Worm (Caenorhabditis elegans) whole organism, young adult: ENCODE measurements around the gene C44B7.5.
A peak's percentile ranks its signal among the peaks of the same experiment; 100 is the strongest.

Experiments
- B0261.1 ChIP-seq: sonication (generic microtip); optimal IDR thresholded peaks from 2 replicates; lab custom pipeline; 2016; ENCODE audit warnings: mild to moderate bottlenecking, missing genetic modification characterization, moderate library complexity, missing compliant biosample characterization
- C06A6.2 ChIP-seq: fragments of 200-800 bp; sonication (Bioruptor generic); conservative IDR thresholded peaks from 2 replicates; pipeline ENCODE4 v1.3.6; 2022; ENCODE audit warnings: missing genetic modification characterization, missing compliant biosample characterization
- D2030.7 ChIP-seq: fragments of 200-800 bp; sonication (Bioruptor generic); IDR thresholded peaks from 2 replicates; pipeline ENCODE4 v1.3.6; 2022; ENCODE audit warnings: missing genetic modification reagents, missing genetic modification characterization, missing compliant biosample characterization
- F23B12.7 ChIP-seq: sonication (generic microtip); optimal IDR thresholded peaks from 2 replicates; lab custom pipeline; 2017; ENCODE audit warnings: missing genetic modification characterization, mild to moderate bottlenecking, missing compliant biosample characterization, antibody characterized with exemption, moderate library complexity; ENCODE audit not compliant: insufficient read depth
- F52B5.7 ChIP-seq: sonication (generic microtip); optimal IDR thresholded peaks from 2 replicates; lab custom pipeline; 2016; ENCODE audit warnings: mild to moderate bottlenecking, missing genetic modification characterization, missing compliant biosample characterization
- F57A8.1 ChIP-seq: fragments of 200-800 bp; sonication (Bioruptor generic); optimal IDR thresholded peaks from 2 replicates; lab custom pipeline; 2018; ENCODE audit warnings: mild to moderate bottlenecking, missing genetic modification characterization, moderate library complexity, missing compliant biosample characterization
- F57C9.4 ChIP-seq: sonication (generic microtip); optimal IDR thresholded peaks from 2 replicates; lab custom pipeline; 2017; ENCODE audit warnings: mild to moderate bottlenecking, missing genetic modification characterization, missing compliant biosample characterization
- K11D2.4 ChIP-seq: fragments of 200-800 bp; sonication (Bioruptor generic); IDR thresholded peaks from 2 replicates; pipeline ENCODE4 v1.3.6; 2022; ENCODE audit warnings: missing genetic modification reagents, missing genetic modification characterization, missing compliant biosample characterization
- Y56A3A.18 ChIP-seq: fragments of 200-800 bp; sonication (Bioruptor generic); IDR thresholded peaks from 2 replicates; pipeline ENCODE4 v1.3.6; 2022; ENCODE audit warnings: missing genetic modification reagents, missing genetic modification characterization, missing compliant biosample characterization
- ama-1 ChIP-seq, 3 experiments: fragments of 150-350 bp in 1 of 3; sonication (generic microtip) in 2 of 3; optimal IDR thresholded peaks; 2 replicates each; lab custom pipeline; 2014 to 2018; ENCODE audit warnings: missing biosample characterization in 2 of 3, missing genetic modification characterization in 2 of 3, missing genetic modification reagents in 2 of 3
- athp-1 ChIP-seq: sonication (generic microtip); optimal IDR thresholded peaks from 2 replicates; lab custom pipeline; 2017; ENCODE audit warnings: mild to moderate bottlenecking, missing genetic modification characterization, missing compliant biosample characterization
- attf-5 ChIP-seq: fragments of 200-800 bp; sonication (Bioruptor generic); optimal IDR thresholded peaks from 2 replicates; lab custom pipeline; 2018; ENCODE audit warnings: mild to moderate bottlenecking, missing genetic modification characterization, missing compliant biosample characterization
- attf-6 ChIP-seq: fragments of 200-800 bp; sonication (Bioruptor generic); IDR thresholded peaks from 2 replicates; pipeline ENCODE4 v1.3.6; 2022; ENCODE audit warnings: missing genetic modification reagents, missing genetic modification characterization, missing compliant biosample characterization
- ceh-40 ChIP-seq: fragments of 200-800 bp; sonication (Bioruptor generic); IDR thresholded peaks from 2 replicates; pipeline ENCODE4 v1.3.6; 2022; ENCODE audit warnings: missing genetic modification characterization, missing compliant biosample characterization
- ceh-58 ChIP-seq: fragments of 200-800 bp; sonication (Bioruptor generic); IDR thresholded peaks from 2 replicates; pipeline ENCODE4 v1.3.6; 2022; ENCODE audit warnings: missing genetic modification characterization, missing compliant biosample characterization
- dox-1 ChIP-seq: fragments of 200-800 bp; sonication (Bioruptor generic); IDR thresholded peaks from 2 replicates; pipeline ENCODE4 v1.3.6; 2022; ENCODE audit warnings: missing genetic modification reagents, missing genetic modification characterization, missing compliant biosample characterization
- hlh-26 ChIP-seq: fragments of 200-800 bp; sonication (Bioruptor generic); conservative IDR thresholded peaks from 2 replicates; pipeline ENCODE4 v1.3.6; 2022; ENCODE audit warnings: missing genetic modification reagents, missing genetic modification characterization, missing compliant biosample characterization
- hmg-1.2 ChIP-seq: fragments of 200-800 bp; sonication (Bioruptor generic); IDR thresholded peaks from 2 replicates; pipeline ENCODE4 v1.3.6; 2022; ENCODE audit warnings: missing genetic modification reagents, missing genetic modification characterization, missing compliant biosample characterization
- lag-1 ChIP-seq: fragments of 200-800 bp; sonication (Bioruptor generic); IDR thresholded peaks from 2 replicates; pipeline ENCODE4 v1.3.6; 2022; ENCODE audit warnings: missing genetic modification reagents, missing genetic modification characterization, missing compliant biosample characterization
- let-526 ChIP-seq: fragments of 200-800 bp; sonication (Bioruptor generic); IDR thresholded peaks from 2 replicates; pipeline ENCODE4 v1.3.6; 2022; ENCODE audit warnings: missing genetic modification reagents, missing genetic modification characterization, missing compliant biosample characterization
- let-607 ChIP-seq, 2 experiments: fragments of 200-800 bp in 1 of 2; sonication (Bioruptor generic) in 1 of 2; sonication (generic microtip) in 1 of 2; optimal IDR thresholded peaks; 2 replicates each; lab custom pipeline; 2016 to 2018; ENCODE audit warnings: mild to moderate bottlenecking in 2 of 2, missing compliant biosample characterization in 2 of 2, missing genetic modification characterization in 2 of 2, moderate library complexity in 2 of 2, missing genotype in 1 of 2
- lin-26 ChIP-seq: fragments of 200-800 bp; sonication (Bioruptor generic); IDR thresholded peaks from 2 replicates; pipeline ENCODE4 v1.3.6; 2022; ENCODE audit warnings: missing genetic modification reagents, missing genetic modification characterization, missing compliant biosample characterization
- lin-40 ChIP-seq: sonication (generic microtip); optimal IDR thresholded peaks from 2 replicates; lab custom pipeline; 2016; ENCODE audit warnings: missing genetic modification characterization, mild to moderate bottlenecking, missing compliant biosample characterization, missing genotype, missing genetic modification reagents
- lin-54 ChIP-seq: fragments of 200-800 bp; sonication (Bioruptor generic); optimal IDR thresholded peaks from 2 replicates; lab custom pipeline; 2018; ENCODE audit warnings: mild to moderate bottlenecking, missing genetic modification characterization, missing compliant biosample characterization
- lsy-27 ChIP-seq: sonication (generic microtip); optimal IDR thresholded peaks from 2 replicates; lab custom pipeline; 2017; ENCODE audit warnings: missing genetic modification characterization, mild to moderate bottlenecking, missing compliant biosample characterization, antibody characterized with exemption, missing genotype, borderline replicate concordance; ENCODE audit not compliant: insufficient read depth
- madf-6 ChIP-seq: fragments of 200-800 bp; sonication (Bioruptor generic); IDR thresholded peaks from 2 replicates; pipeline ENCODE4 v1.3.6; 2022; ENCODE audit warnings: missing genetic modification reagents, missing genetic modification characterization, missing compliant biosample characterization
- mcd-1 ChIP-seq: fragments of 200-800 bp; sonication (Bioruptor generic); IDR thresholded peaks from 2 replicates; pipeline ENCODE4 v1.3.6; 2022; ENCODE audit warnings: missing genetic modification reagents, missing genetic modification characterization, missing compliant biosample characterization
- mel-28 ChIP-seq: sonication (generic microtip); optimal IDR thresholded peaks from 2 replicates; lab custom pipeline; 2016; ENCODE audit warnings: borderline replicate concordance, mild to moderate bottlenecking, missing genetic modification characterization, missing compliant biosample characterization
- nfya-1 ChIP-seq: sonication (generic microtip); optimal IDR thresholded peaks from 2 replicates; lab custom pipeline; 2017; ENCODE audit warnings: antibody characterized with exemption, missing compliant biosample characterization, missing genetic modification characterization, borderline replicate concordance; ENCODE audit not compliant: insufficient read depth
- nfya-2 ChIP-seq: fragments of 200-800 bp; sonication (Bioruptor generic); IDR thresholded peaks from 2 replicates; pipeline ENCODE4 v1.3.6; 2022; ENCODE audit warnings: missing genetic modification reagents, missing genetic modification characterization, missing compliant biosample characterization
- nfyb-1 ChIP-seq: fragments of 200-800 bp; sonication (Bioruptor generic); IDR thresholded peaks from 2 replicates; pipeline ENCODE4 v1.3.6; 2022; ENCODE audit warnings: missing genetic modification reagents, missing genetic modification characterization, missing compliant biosample characterization
- nhr-80 ChIP-seq: sonication (generic microtip); optimal IDR thresholded peaks from 2 replicates; lab custom pipeline; 2016; ENCODE audit warnings: missing genetic modification characterization, missing compliant biosample characterization
- nhr-90 ChIP-seq: sonication (generic microtip); optimal IDR thresholded peaks from 2 replicates; lab custom pipeline; 2016; ENCODE audit warnings: missing genotype, mild to moderate bottlenecking, missing genetic modification characterization, missing compliant biosample characterization
- pbrm-1 ChIP-seq: fragments of 200-800 bp; sonication (Bioruptor generic); IDR thresholded peaks from 2 replicates; pipeline ENCODE4 v1.3.6; 2022; ENCODE audit warnings: missing genetic modification reagents, missing genetic modification characterization, missing compliant biosample characterization
- pha-4 ChIP-seq: fragments of 150-350 bp; sonication (generic microtip); optimal IDR thresholded peaks from 2 replicates; lab custom pipeline; 2014; ENCODE audit warnings: missing biosample characterization, missing genetic modification reagents, missing genetic modification characterization
- repo-1 ChIP-seq: sonication (generic microtip); optimal IDR thresholded peaks from 2 replicates; lab custom pipeline; 2017; ENCODE audit warnings: mild to moderate bottlenecking, missing genetic modification characterization, missing compliant biosample characterization
- snpc-1.1 ChIP-seq: sonication (generic microtip); optimal IDR thresholded peaks from 2 replicates; lab custom pipeline; 2017; ENCODE audit warnings: missing genetic modification characterization, mild to moderate bottlenecking, missing compliant biosample characterization, antibody characterized with exemption, moderate library complexity, missing genotype, missing genetic modification reagents; ENCODE audit not compliant: insufficient read depth
- snpc-1.3 ChIP-seq: sonication (generic microtip); optimal IDR thresholded peaks from 2 replicates; lab custom pipeline; 2017; ENCODE audit warnings: missing genetic modification characterization, mild to moderate bottlenecking, missing compliant biosample characterization, antibody characterized with exemption, moderate library complexity, missing genotype, missing genetic modification reagents; ENCODE audit not compliant: insufficient read depth
- snpc-4 ChIP-seq, 5 experiments: fragments of 150-350 bp in 1 of 5; sonication (generic microtip) in 4 of 5; optimal IDR thresholded peaks; 2 replicates each; lab custom pipeline; 2014 to 2018; ENCODE audit warnings: missing genetic modification characterization in 5 of 5, missing biosample characterization in 3 of 5, antibody characterized with exemption in 2 of 5, mild to moderate bottlenecking in 2 of 5, missing compliant biosample characterization in 2 of 5, missing genotype in 2 of 5, moderate library complexity in 2 of 5, missing genetic modification reagents in 1 of 5
- somi-1 ChIP-seq: fragments of 200-800 bp; sonication (Bioruptor generic); optimal IDR thresholded peaks from 2 replicates; lab custom pipeline; 2018; ENCODE audit warnings: mild to moderate bottlenecking, missing genetic modification characterization, missing compliant biosample characterization
- sptf-2 ChIP-seq: fragments of 200-800 bp; sonication (Bioruptor generic); optimal IDR thresholded peaks from 2 replicates; lab custom pipeline; 2018; ENCODE audit warnings: mild to moderate bottlenecking, missing genetic modification characterization, missing compliant biosample characterization
- tbp1 ChIP-seq: fragments of 200-800 bp; sonication (Bioruptor generic); optimal IDR thresholded peaks from 2 replicates; lab custom pipeline; 2018; ENCODE audit warnings: mild to moderate bottlenecking, missing genetic modification characterization, missing compliant biosample characterization
- unc-62 ChIP-seq: fragments of 150-350 bp; optimal IDR thresholded peaks from 2 replicates; lab custom pipeline; 2014; ENCODE audit warnings: missing biosample characterization, missing genetic modification reagents, missing genetic modification characterization
- zfh-2 ChIP-seq: fragments of 200-800 bp; sonication (Bioruptor generic); conservative IDR thresholded peaks from 2 replicates; pipeline ENCODE4 v1.3.6; 2022; ENCODE audit warnings: missing genetic modification reagents, missing genetic modification characterization, missing compliant biosample characterization
- ztf-18 ChIP-seq: sonication (generic microtip); optimal IDR thresholded peaks from 2 replicates; lab custom pipeline; 2016; ENCODE audit warnings: missing genotype, mild to moderate bottlenecking, missing genetic modification characterization, missing compliant biosample characterization

Gene C44B7.5

ce11 chrII:6891838-6892237 lies 19.4 kb upstream of the C44B7.5 start (continued):
- peak; percentile 24 for TF ChIP-seq unc-62 (GFP tag; lab: Kevin White, UChicago)
- TF ChIP-seq lsy-27 (tag; lab: Kevin White, UChicago) = no peak
- no peak for TF ChIP-seq nfya-2
- TF ChIP-seq attf-5 (GFP tag; lab: Kevin White, UChicago) = peak; percentile 21
- peak; percentile 36 for TF ChIP-seq tbp1 (GFP tag; lab: Kevin White, UChicago)
- TF ChIP-seq K11D2.4 (GFP tag; lab: Robert Waterston, UW) = no peak
- no peak for TF ChIP-seq ceh-40 (GFP tag; lab: Robert Waterston, UW)
- TF ChIP-seq attf-6 (GFP tag; lab: Robert Waterston, UW) = no peak
- no peak for TF ChIP-seq F57C9.4
- TF ChIP-seq nfyb-1 (GFP tag; lab: Robert Waterston, UW) = peak; percentile 46; the same call in 1 of the 2 replicates
- TF ChIP-seq pha-4 (tag; lab: Kevin White, UChicago) = no peak
- TF ChIP-seq hmg-1.2 = no peak
- TF ChIP-seq repo-1 (tag; lab: Kevin White, UChicago) = no peak
- no peak for TF ChIP-seq lin-26 (GFP tag; lab: Robert Waterston, UW)
- TF ChIP-seq nhr-80 (tag; lab: Kevin White, UChicago) = peak; percentile 33
- no peak for TF ChIP-seq ztf-18 (tag; lab: Kevin White, UChicago)
- TF ChIP-seq let-607 (tag; optimal IDR thresholded peaks at IDR 0.05; lab: Kevin White, UChicago) = no peak
- TF ChIP-seq nfya-1 (tag; lab: Kevin White, UChicago) = no peak
- TF ChIP-seq sptf-2 = no peak
- no peak for TF ChIP-seq lag-1
- peak; percentile 48; the same call in 1 of the 2 replicates for TF ChIP-seq let-526 (GFP tag; lab: Robert Waterston, UW)
- TF ChIP-seq snpc-1.3 = no peak
- TF ChIP-seq ceh-58 (GFP tag; lab: Robert Waterston, UW) = no peak
- TF ChIP-seq B0261.1 = no peak
- peak; percentile 5 for TF ChIP-seq lin-40
- no peak for TF ChIP-seq zfh-2 (GFP tag; lab: Robert Waterston, UW)

- TF ChIP-seq snpc-4 (GFP tag; optimal IDR thresholded peaks at IDR 0.05; lab: Kevin White, UChicago) (no peak), snpc-4 (tag; optimal IDR thresholded peaks at IDR 0.05; lab: Kevin White, UChicago) (peak in 2 of 4 experiments; percentile 9 to 25), F23B12.7 (tag; lab: Kevin White, UChicago) (no peak), pbrm-1 (GFP tag; lab: Robert Waterston, UW) (no peak), repo-1 (tag; lab: Kevin White, UChicago) (peak; percentile 5), let-526 (GFP tag; lab: Robert Waterston, UW) (0 out of 2 replicates have a peak, but pooled peaks have one; percentile 42), snpc-1.1 (no peak), mel-28 (no peak), tbp1 (GFP tag; lab: Kevin White, UChicago) (peak; percentile 22), dox-1 (peak; percentile 43; the same call in 1 of the 2 replicates), hlh-26 (GFP tag; lab: Robert Waterston, UW) (no peak), somi-1 (GFP tag; lab: Kevin White, UChicago) (peak; percentile 30), mcd-1 (GFP tag; lab: Robert Waterston, UW) (peak; percentile 35; the same call in 1 of the 2 replicates), F57A8.1 (no peak), lin-26 (GFP tag; lab: Robert Waterston, UW) (peak; percentile 71), F52B5.7 (no peak), Y56A3A.18 (GFP tag; lab: Robert Waterston, UW) (peak; percentile 67; the same call in 1 of the 2 replicates), athp-1 (tag; lab: Kevin White, UChicago) (peak; percentile 13), lin-54 (GFP tag; lab: Kevin White, UChicago) (peak; percentile 35), C06A6.2 (GFP tag; lab: Robert Waterston, UW) (peak; percentile 48), D2030.7 (GFP tag; lab: Robert Waterston, UW) (no peak), nfyb-1 (GFP tag; lab: Robert Waterston, UW) (0 out of 2 replicates have a peak, but pooled peaks have one; percentile 60), nhr-90 (peak; percentile 63), madf-6 (GFP tag; lab: Robert Waterston, UW) (0 out of 2 replicates have a peak, but pooled peaks have one; percentile 39), ama-1 (optimal IDR thresholded peaks at IDR 0.05; lab: Kevin White, UChicago) (peak; percentile 66), ama-1 (GFP tag; optimal IDR thresholded peaks at IDR 0.05; lab: Kevin White, UChicago) (no peak)
These were observed 18.8 kb upstream of the C44B7.5 start for ce11 chrII:6891176-6891575.
